Fruit fly (Drosophila melanogaster) whole organism, prepupa: Measurements from ENCODE around the gene Gr85a.

ENCODE experiments used
- Blimp-1 ChIP-seq: fragments of 200-800 bp; sonication (Bioruptor generic); optimal IDR thresholded peaks from 3 replicates; lab custom pipeline; 2017; ENCODE audit warnings: missing biosample characterization, missing genetic modification characterization, mild to moderate bottlenecking, moderate library complexity, missing genetic modification reagents
- CG3919 ChIP-seq: fragments of 200-800 bp; sonication (Bioruptor generic); optimal IDR thresholded peaks from 3 replicates; lab custom pipeline; 2016; ENCODE audit warnings: missing biosample characterization, missing genetic modification characterization
- Ets21C ChIP-seq: fragments of 200-800 bp; sonication (Bioruptor generic); optimal IDR thresholded peaks from 3 replicates; lab custom pipeline; 2016; ENCODE audit warnings: missing biosample characterization, missing genetic modification characterization
- OdsH ChIP-seq: fragments of 200-800 bp; sonication (Bioruptor generic); optimal IDR thresholded peaks from 3 replicates; lab custom pipeline; 2016; ENCODE audit warnings: missing biosample characterization, missing genetic modification characterization
- Smox ChIP-seq: fragments of 200-800 bp; sonication (Bioruptor generic); optimal IDR thresholded peaks from 3 replicates; lab custom pipeline; 2016; ENCODE audit warnings: missing biosample characterization, missing genetic modification characterization

dm6 chr3R:9959911-9960310 is 36.7 kb downstream of the Gr85a start:
- TF ChIP-seq OdsH: no peak
- no peak for TF ChIP-seq Ets21C
- TF ChIP-seq Blimp-1: no peak
- TF ChIP-seq Smox (GFP tag; lab: Kevin White, UChicago): no peak
- no peak for TF ChIP-seq CG3919 (GFP tag; lab: Kevin White, UChicago)
